Fruit fly (Drosophila melanogaster) whole organism, embryonic: Measurements from ENCODE around the gene VhaAC45RP.

ENCODE experiments used
- Atf6 ChIP-seq: fragments of 200-800 bp; sonication (Bioruptor generic); IDR thresholded peaks from 2 replicates; pipeline ENCODE4 v1.3.6; 2022; ENCODE audit warnings: missing biosample characterization, missing genetic modification characterization
- CG10267 ChIP-seq: fragments of 200-800 bp; sonication (Bioruptor generic); optimal IDR thresholded peaks from 2 replicates; lab custom pipeline; 2018; ENCODE audit warnings: missing biosample characterization, mild to moderate bottlenecking, missing genetic modification characterization, moderate library complexity
- CG12071 ChIP-seq: fragments of 200-800 bp; sonication (Bioruptor generic); optimal IDR thresholded peaks from 3 replicates; lab custom pipeline; 2018; ENCODE audit warnings: missing biosample characterization, mild to moderate bottlenecking, missing genetic modification characterization
- CG12659 ChIP-seq: fragments of 200-800 bp; sonication (Bioruptor generic); optimal IDR thresholded peaks from 3 replicates; lab custom pipeline; 2017; ENCODE audit warnings: mild to moderate bottlenecking, missing biosample characterization, missing genetic modification reagents, missing genetic modification characterization
- CG13123 ChIP-seq: fragments of 200-800 bp; sonication (Bioruptor generic); optimal IDR thresholded peaks from 2 replicates; lab custom pipeline; 2016; ENCODE audit warnings: missing biosample characterization, missing genetic modification characterization
- CG13296 ChIP-seq: fragments of 200-800 bp; sonication (Bioruptor generic); optimal IDR thresholded peaks from 3 replicates; lab custom pipeline; 2018; ENCODE audit warnings: missing biosample characterization, mild to moderate bottlenecking, missing genetic modification characterization
- CG14050 ChIP-seq: fragments of 200-800 bp; sonication (Bioruptor generic); IDR thresholded peaks from 3 replicates; pipeline ENCODE4 v1.3.6; 2022; ENCODE audit warnings: missing biosample characterization, missing genetic modification characterization
- CG14441 ChIP-seq: fragments of 200-800 bp; sonication (Bioruptor generic); IDR thresholded peaks from 2 replicates; pipeline ENCODE4 v1.3.6; 2022; ENCODE audit warnings: missing biosample characterization, missing genetic modification characterization
- CG14710 ChIP-seq: fragments of 200-800 bp; sonication (Bioruptor generic); optimal IDR thresholded peaks from 3 replicates; lab custom pipeline; 2019; ENCODE audit warnings: missing biosample characterization, mild to moderate bottlenecking, missing genetic modification characterization, moderate library complexity
- CG14860 ChIP-seq: fragments of 200-800 bp; sonication (Bioruptor generic); IDR thresholded peaks from 3 replicates; pipeline ENCODE4 v1.3.6; 2022; ENCODE audit warnings: missing biosample characterization, missing genetic modification characterization; ENCODE audit not compliant: partially characterized antibody
- CG15514 ChIP-seq: fragments of 200-800 bp; sonication (Bioruptor generic); optimal IDR thresholded peaks from 3 replicates; lab custom pipeline; 2017; ENCODE audit warnings: missing biosample characterization, missing genetic modification characterization, mild to moderate bottlenecking, moderate library complexity, missing genetic modification reagents
- CG18619 ChIP-seq: fragments of 200-800 bp; sonication (Bioruptor generic); optimal IDR thresholded peaks from 3 replicates; lab custom pipeline; 2017; ENCODE audit warnings: missing biosample characterization, mild to moderate bottlenecking, missing genetic modification characterization
- CG2116 ChIP-seq: fragments of 200-800 bp; sonication (Bioruptor generic); optimal IDR thresholded peaks from 3 replicates; lab custom pipeline; 2018; ENCODE audit warnings: missing biosample characterization, mild to moderate bottlenecking, missing genetic modification characterization
- CG2199 ChIP-seq: fragments of 200-800 bp; sonication (Bioruptor generic); IDR thresholded peaks from 3 replicates; pipeline ENCODE4 v1.3.6; 2022; ENCODE audit warnings: missing biosample characterization, missing genetic modification characterization
- CG32532 ChIP-seq: fragments of 200-800 bp; sonication (Bioruptor generic); IDR thresholded peaks from 2 replicates; pipeline ENCODE4 v1.3.6; 2022; ENCODE audit warnings: missing biosample characterization, missing genetic modification characterization
- CG34376 ChIP-seq: fragments of 200-800 bp; sonication (Bioruptor generic); optimal IDR thresholded peaks from 2 replicates; lab custom pipeline; 2018; ENCODE audit warnings: missing biosample characterization, mild to moderate bottlenecking, missing genetic modification characterization
- CG34422 ChIP-seq: fragments of 200-800 bp; sonication (Bioruptor generic); IDR thresholded peaks from 3 replicates; pipeline ENCODE4 v1.3.6; 2022; ENCODE audit warnings: missing biosample characterization, missing genetic modification characterization
- CG4617 ChIP-seq: fragments of 200-800 bp; sonication (Bioruptor generic); optimal IDR thresholded peaks from 3 replicates; lab custom pipeline; 2016; ENCODE audit warnings: missing biosample characterization, missing genetic modification characterization, borderline replicate concordance
- CG4820 ChIP-seq: fragments of 200-800 bp; sonication (Bioruptor generic); optimal IDR thresholded peaks from 3 replicates; lab custom pipeline; 2016; ENCODE audit warnings: missing biosample characterization, missing genetic modification characterization
- CG7372 ChIP-seq: fragments of 200-800 bp; sonication (Bioruptor generic); IDR thresholded peaks from 2 replicates; pipeline ENCODE4 v1.3.6; 2022; ENCODE audit warnings: missing biosample characterization, missing genetic modification characterization
- CG8290 ChIP-seq, 3 experiments: fragments of 200-800 bp; sonication (Bioruptor generic); optimal IDR thresholded peaks; 2 replicates each; lab custom pipeline; 2016 to 2019; ENCODE audit warnings: missing biosample characterization in 3 of 3, missing genetic modification characterization in 3 of 3, mild to moderate bottlenecking in 2 of 3, moderate library complexity in 1 of 3
- CG9609 ChIP-seq: fragments of 200-800 bp; sonication (Bioruptor generic); optimal IDR thresholded peaks from 3 replicates; lab custom pipeline; 2016; ENCODE audit warnings: missing biosample characterization, missing genetic modification characterization
- CG9817 ChIP-seq: fragments of 200-800 bp; sonication (Bioruptor generic); optimal IDR thresholded peaks from 2 replicates; lab custom pipeline; 2018; ENCODE audit warnings: missing biosample characterization, mild to moderate bottlenecking, missing genetic modification characterization, moderate library complexity
- Ets97D ChIP-seq: fragments of 200-800 bp; sonication (Bioruptor generic); optimal IDR thresholded peaks from 3 replicates; lab custom pipeline; 2016; ENCODE audit warnings: missing biosample characterization, missing genetic modification characterization
- Fer1 ChIP-seq: fragments of 200-800 bp; sonication (Bioruptor generic); optimal IDR thresholded peaks from 2 replicates; lab custom pipeline; 2017; ENCODE audit warnings: missing biosample characterization, mild to moderate bottlenecking, missing genetic modification characterization
- Fer2 ChIP-seq: fragments of 200-800 bp; sonication (Bioruptor generic); optimal IDR thresholded peaks from 2 replicates; lab custom pipeline; 2018; ENCODE audit warnings: missing biosample characterization, mild to moderate bottlenecking, missing genetic modification characterization, moderate library complexity
- HLH3B ChIP-seq: fragments of 200-800 bp; sonication (Bioruptor generic); IDR thresholded peaks from 2 replicates; pipeline ENCODE4 v1.3.6; 2022; ENCODE audit warnings: missing biosample characterization, missing genetic modification characterization
- Hr51 ChIP-seq, 2 experiments: fragments of 200-800 bp; sonication (Bioruptor generic); optimal IDR thresholded peaks; 2 replicates in 1 of 2; 3 replicates in 1 of 2; lab custom pipeline; 2016 to 2018; ENCODE audit warnings: missing biosample characterization in 2 of 2, missing genetic modification characterization in 2 of 2, mild to moderate bottlenecking in 1 of 2, moderate library complexity in 1 of 2
- Nf-YA ChIP-seq: fragments of 200-800 bp; sonication (Bioruptor generic); IDR thresholded peaks from 2 replicates; pipeline ENCODE4 v1.3.6; 2022; ENCODE audit warnings: missing biosample characterization, missing genetic modification characterization
- Nf-YB ChIP-seq: fragments of 200-800 bp; sonication (Bioruptor generic); optimal IDR thresholded peaks from 3 replicates; lab custom pipeline; 2019; ENCODE audit warnings: missing biosample characterization, mild to moderate bottlenecking, missing genetic modification characterization, moderate library complexity
- Nf-YC ChIP-seq: fragments of 200-800 bp; optimal IDR thresholded peaks from 3 replicates; lab custom pipeline; 2019; ENCODE audit warnings: missing biosample characterization, mild to moderate bottlenecking, missing genetic modification characterization, moderate library complexity
- Sox100B ChIP-seq: fragments of 200-800 bp; sonication (Bioruptor generic); optimal IDR thresholded peaks from 3 replicates; lab custom pipeline; 2018; ENCODE audit warnings: missing biosample characterization, mild to moderate bottlenecking, missing genetic modification characterization
- YL-1 ChIP-seq: fragments of 200-800 bp; sonication (Bioruptor generic); optimal IDR thresholded peaks from 3 replicates; lab custom pipeline; 2017; ENCODE audit warnings: missing biosample characterization, mild to moderate bottlenecking, missing genetic modification characterization
- bbx ChIP-seq: fragments of 200-800 bp; sonication (Bioruptor generic); IDR thresholded peaks from 2 replicates; pipeline ENCODE4 v1.3.6; 2022; ENCODE audit warnings: missing biosample characterization, missing genetic modification characterization; ENCODE audit not compliant: partially characterized antibody
- croc ChIP-seq: fragments of 200-800 bp; sonication (Bioruptor generic); conservative IDR thresholded peaks from 3 replicates; pipeline ENCODE4 v1.3.6; 2022; ENCODE audit warnings: missing biosample characterization, missing genetic modification characterization
- crol ChIP-seq: fragments of 200-800 bp; sonication (Bioruptor generic); IDR thresholded peaks from 2 replicates; pipeline ENCODE4 v1.3.6; 2022; ENCODE audit warnings: missing biosample characterization, missing genetic modification characterization
- cwo ChIP-seq: fragments of 200-800 bp; sonication (Bioruptor generic); optimal IDR thresholded peaks from 3 replicates; lab custom pipeline; 2017; ENCODE audit warnings: missing biosample characterization, missing genetic modification characterization, mild to moderate bottlenecking, moderate library complexity, missing genetic modification reagents
- da ChIP-seq: fragments of 200-800 bp; sonication (Bioruptor generic); optimal IDR thresholded peaks from 2 replicates; lab custom pipeline; 2016; ENCODE audit warnings: missing biosample characterization, missing genetic modification characterization
- danr ChIP-seq: fragments of 200-800 bp; sonication (Bioruptor generic); IDR thresholded peaks from 2 replicates; pipeline ENCODE4 v1.3.6; 2022; ENCODE audit warnings: missing biosample characterization, missing genetic modification characterization
- dm ChIP-seq: fragments of 200-800 bp; sonication (Bioruptor generic); optimal IDR thresholded peaks from 3 replicates; lab custom pipeline; 2016; ENCODE audit warnings: missing biosample characterization, missing genetic modification characterization
- dysf ChIP-seq: fragments of 200-800 bp; sonication (Bioruptor generic); IDR thresholded peaks from 3 replicates; pipeline ENCODE4 v1.3.6; 2022; ENCODE audit warnings: missing biosample characterization, missing genetic modification characterization
- gce ChIP-seq: fragments of 200-800 bp; sonication (Bioruptor generic); IDR thresholded peaks from 3 replicates; pipeline ENCODE4 v1.3.6; 2022; ENCODE audit warnings: missing biosample characterization, missing genetic modification characterization
- gem ChIP-seq: fragments of 200-800 bp; sonication (Bioruptor generic); optimal IDR thresholded peaks from 2 replicates; lab custom pipeline; 2019; ENCODE audit warnings: missing biosample characterization, mild to moderate bottlenecking, missing genetic modification characterization, moderate library complexity
- jing ChIP-seq: fragments of 200-800 bp; sonication (Bioruptor generic); optimal IDR thresholded peaks from 2 replicates; lab custom pipeline; 2018; ENCODE audit warnings: missing biosample characterization, mild to moderate bottlenecking, missing genetic modification characterization
- lilli ChIP-seq: fragments of 200-800 bp; sonication (Bioruptor generic); optimal IDR thresholded peaks from 3 replicates; lab custom pipeline; 2016; ENCODE audit warnings: missing biosample characterization, missing genetic modification characterization
- nau ChIP-seq: fragments of 200-800 bp; sonication (Bioruptor generic); optimal IDR thresholded peaks from 3 replicates; lab custom pipeline; 2017; ENCODE audit warnings: missing biosample characterization, mild to moderate bottlenecking, missing genetic modification characterization, missing genetic modification reagents
- prd ChIP-seq, 3 experiments: fragments of >200 bp in 2 of 3; fragments of 200-800 bp in 1 of 3; sonication (Bioruptor generic) in 1 of 3; optimal IDR thresholded peaks in 2 of 3; IDR thresholded peaks in 1 of 3; 2 replicates in 2 of 3; 3 replicates in 1 of 3; pipeline versions ENCODE4 v1.3.6 to Lab custom; 2017 to 2022; ENCODE audit warnings: missing biosample characterization in 1 of 3, missing genetic modification characterization in 1 of 3
- tin ChIP-seq: fragments of 200-800 bp; sonication (Bioruptor generic); optimal IDR thresholded peaks from 3 replicates; lab custom pipeline; 2016; ENCODE audit warnings: missing biosample characterization, missing genetic modification characterization
- toy ChIP-seq: fragments of 200-800 bp; sonication (Bioruptor generic); IDR thresholded peaks from 2 replicates; pipeline ENCODE4 v1.3.6; 2022; ENCODE audit warnings: missing biosample characterization, missing genetic modification characterization

VhaAC45RP gene

DNA sequence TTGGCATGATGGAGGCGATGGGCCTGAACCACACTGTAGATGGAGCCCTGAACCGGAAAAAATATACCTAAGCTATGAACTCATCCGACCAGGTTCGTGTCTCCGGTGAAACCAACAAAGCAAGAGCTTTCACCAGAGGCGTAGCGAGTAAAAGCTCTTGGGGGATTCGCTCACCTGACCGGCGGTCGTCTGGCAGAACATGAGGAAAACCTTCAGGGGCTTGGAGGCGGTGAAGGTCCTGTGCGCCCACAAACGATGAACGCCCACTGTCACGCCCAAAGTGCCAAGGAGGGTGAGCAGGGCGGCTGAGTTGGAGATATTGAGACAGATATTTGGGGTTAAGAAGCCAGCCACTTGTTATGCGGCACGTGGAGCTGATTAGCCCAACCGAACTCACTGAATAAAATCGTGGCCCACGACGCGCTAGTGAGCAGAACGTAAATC lies 29.4 kb upstream of the VhaAC45RP start:
- peak; percentile 20 for TF ChIP-seq Fer2
- peak; percentile 8 for TF ChIP-seq Ets97D (GFP tag; lab: Kevin White, UChicago)
- no peak for TF ChIP-seq CG8290 (GFP tag; optimal IDR thresholded peaks at IDR 0.05; lab: Kevin White, UChicago)
- peak in 1 of 2 experiments; percentile 86 for TF ChIP-seq CG8290 (tag; optimal IDR thresholded peaks at IDR 0.05; lab: Kevin White, UChicago)
- TF ChIP-seq da = no peak
- TF ChIP-seq CG12071 = peak; percentile 35
- peak; percentile 71 for TF ChIP-seq Fer1 (GFP tag; lab: Kevin White, UChicago)
- TF ChIP-seq danr (GFP tag; lab: Robert Waterston, UW) = no peak
- TF ChIP-seq HLH3B (GFP tag; lab: Robert Waterston, UW) = no peak
- peak; percentile 46; the same call in 1 of the 2 replicates for TF ChIP-seq CG14441 (GFP tag; lab: Robert Waterston, UW)
- TF ChIP-seq CG9817 = peak; percentile 46
- TF ChIP-seq CG34422 = peak; percentile 59; the same call in 2 of the 3 replicates
- no peak for TF ChIP-seq CG18619 (GFP tag; lab: Kevin White, UChicago)
- no peak for TF ChIP-seq Sox100B
- peak; percentile 84 for TF ChIP-seq CG15514 (GFP tag; lab: Kevin White, UChicago)
- peak; percentile 21 to 32 for TF ChIP-seq Hr51 (GFP tag; optimal IDR thresholded peaks at IDR 0.05; lab: Kevin White, UChicago)
- TF ChIP-seq CG10267 = no peak
- TF ChIP-seq Nf-YC = peak; percentile 53
- TF ChIP-seq CG4820 (GFP tag; lab: Kevin White, UChicago) = no peak
- peak; percentile 15; the same call in 1 of the 2 replicates for TF ChIP-seq Atf6 (GFP tag; lab: Robert Waterston, UW)
- TF ChIP-seq Nf-YA (GFP tag; lab: Robert Waterston, UW) = 0 out of 2 replicates have a peak, but pooled peaks have one; percentile 27
- TF ChIP-seq prd (optimal IDR thresholded peaks at IDR 0.05; lab: Kevin White, UChicago) = no peak
- peak; percentile 69 for TF ChIP-seq prd (GFP tag; IDR thresholded peaks at IDR 0.05; lab: Robert Waterston, UW)
- TF ChIP-seq CG12659 (GFP tag; lab: Kevin White, UChicago) = peak; percentile 47
- TF ChIP-seq toy (GFP tag; lab: Robert Waterston, UW) = 0 out of 2 replicates have a peak, but pooled peaks have one; percentile 27
- TF ChIP-seq Nf-YB (GFP tag; lab: Kevin White, UChicago) = no peak
- TF ChIP-seq lilli (GFP tag; lab: Kevin White, UChicago) = peak; percentile 67
- peak; percentile 42 for TF ChIP-seq tin
- peak; percentile 48 for TF ChIP-seq YL-1 (GFP tag; lab: Kevin White, UChicago)
- peak; percentile 82 for TF ChIP-seq CG32532 (GFP tag; lab: Robert Waterston, UW)
- no peak for TF ChIP-seq CG14860 (GFP tag; lab: Robert Waterston, UW)
- TF ChIP-seq CG2116 (GFP tag; lab: Kevin White, UChicago) = peak; percentile 0
- TF ChIP-seq dysf (GFP tag; lab: Robert Waterston, UW) = peak; percentile 68
- TF ChIP-seq CG7372 (GFP tag; lab: Robert Waterston, UW) = peak; percentile 18; the same call in 1 of the 2 replicates
- TF ChIP-seq CG34376 (GFP tag; lab: Kevin White, UChicago) = peak; percentile 31
- no peak for TF ChIP-seq CG4617 (GFP tag; lab: Kevin White, UChicago)
- TF ChIP-seq cwo (GFP tag; lab: Kevin White, UChicago) = peak; percentile 58
- TF ChIP-seq CG14050 = peak; percentile 50; the same call in 1 of the 3 replicates
- no peak for TF ChIP-seq croc (GFP tag; lab: Robert Waterston, UW)
- TF ChIP-seq CG9609 (GFP tag; lab: Kevin White, UChicago) = peak; percentile 13
- no peak for TF ChIP-seq CG13123 (GFP tag; lab: Kevin White, UChicago)
- peak; percentile 38 for TF ChIP-seq gem (tag; lab: Kevin White, UChicago)
- no peak for TF ChIP-seq CG2199 (GFP tag; lab: Robert Waterston, UW)
- TF ChIP-seq dm (GFP tag; lab: Kevin White, UChicago) = peak; percentile 83
- TF ChIP-seq crol (GFP tag; lab: Robert Waterston, UW) = no peak
- peak; percentile 14 for TF ChIP-seq nau (GFP tag; lab: Kevin White, UChicago)
- peak; percentile 54 for TF ChIP-seq CG13296 (GFP tag; lab: Kevin White, UChicago)
- no peak for TF ChIP-seq bbx (GFP tag; lab: Robert Waterston, UW)
- TF ChIP-seq gce (GFP tag; lab: Robert Waterston, UW) = 0 out of 3 replicates have a peak, but pooled peaks have one; percentile 46
- TF ChIP-seq jing (GFP tag; lab: Kevin White, UChicago) = no peak
- no peak for TF ChIP-seq CG14710
